Fruit fly (Drosophila melanogaster): ENCODE results near the gene Taf10b.

DNA sequence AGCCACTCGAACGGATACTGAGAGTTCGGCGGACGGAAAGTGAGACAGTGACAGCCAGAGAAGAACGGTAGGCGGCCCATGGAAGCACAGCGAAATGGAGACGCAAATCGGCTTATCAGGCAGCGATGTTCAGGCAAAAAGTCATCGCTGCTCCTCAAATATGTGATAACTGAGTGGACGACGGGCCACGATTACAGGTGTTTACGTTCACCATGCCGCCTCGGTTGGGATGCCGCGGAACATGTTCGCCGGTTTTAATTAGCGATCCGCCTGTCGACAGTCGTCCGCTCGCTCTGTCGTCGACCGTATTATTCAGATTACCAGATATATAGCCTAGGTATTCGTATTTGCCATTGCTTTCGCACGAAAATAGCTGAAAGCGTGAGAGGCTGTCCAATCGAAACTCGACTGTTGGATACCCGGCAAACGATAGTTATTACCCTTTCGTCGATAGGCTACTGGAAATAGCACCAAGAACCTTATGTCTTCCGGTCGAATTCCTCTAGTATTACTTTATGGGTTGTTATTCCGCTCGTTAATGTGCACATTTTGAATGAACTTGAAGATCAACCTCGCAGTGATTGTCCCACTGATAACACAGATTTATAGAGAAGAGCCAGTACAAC, 16.4 kb downstream of the Taf10b start:
- TF ChIP-seq dmrt93B (GFP tag; optimal IDR thresholded peaks at IDR 0.05): no peak
- TF ChIP-seq OdsH (GFP tag; optimal IDR thresholded peaks at IDR 0.05): no peak
- TF ChIP-seq woc (GFP tag; optimal IDR thresholded peaks at IDR 0.05): no peak
